Worm (Caenorhabditis elegans) whole organism, L3 larva: ENCODE results near the gene sdz-20.

ENCODE experiments used
- R02D3.7 ChIP-seq: fragments of 150-350 bp; optimal IDR thresholded peaks from 2 replicates; lab custom pipeline; 2014; ENCODE audit warnings: missing biosample characterization, missing genetic modification characterization
- ZK546.5 ChIP-seq: sonication (generic microtip); optimal IDR thresholded peaks from 2 replicates; lab custom pipeline; 2017; ENCODE audit warnings: missing biosample characterization, missing genetic modification characterization
- aly-2 ChIP-seq: fragments of 150-350 bp; optimal IDR thresholded peaks from 2 replicates; lab custom pipeline; 2014; ENCODE audit warnings: missing biosample characterization, missing genetic modification characterization
- ama-1 ChIP-seq: fragments of 150-350 bp; optimal IDR thresholded peaks from 2 replicates; lab custom pipeline; 2018
- ceh-16 ChIP-seq: sonication (generic microtip); optimal IDR thresholded peaks from 2 replicates; lab custom pipeline; 2017; ENCODE audit warnings: missing biosample characterization, missing genetic modification characterization
- ceh-28 ChIP-seq: fragments of 150-350 bp; optimal IDR thresholded peaks from 2 replicates; lab custom pipeline; 2014; ENCODE audit warnings: missing biosample characterization, missing genetic modification reagents, missing genetic modification characterization
- ceh-82 ChIP-seq: fragments of 150-350 bp; optimal IDR thresholded peaks from 2 replicates; lab custom pipeline; 2014; ENCODE audit warnings: missing biosample characterization, missing genetic modification characterization
- daf-12 ChIP-seq: fragments of 150-350 bp; optimal IDR thresholded peaks from 2 replicates; lab custom pipeline; 2014; ENCODE audit warnings: missing biosample characterization, missing genetic modification reagents, missing genetic modification characterization
- egl-27 ChIP-seq: sonication (generic microtip); optimal IDR thresholded peaks from 4 replicates; lab custom pipeline; 2017; ENCODE audit warnings: missing biosample characterization, missing genetic modification reagents, missing genetic modification characterization
- egl-5 ChIP-seq: fragments of 150-350 bp; optimal IDR thresholded peaks from 2 replicates; lab custom pipeline; 2017; ENCODE audit warnings: missing biosample characterization, missing genetic modification reagents, missing genetic modification characterization, inconsistent platforms
- elt-1 ChIP-seq: fragments of 150-350 bp; optimal IDR thresholded peaks from 2 replicates; lab custom pipeline; 2014; ENCODE audit warnings: missing biosample characterization, missing genetic modification characterization
- elt-2 ChIP-seq: sonication (generic microtip); optimal IDR thresholded peaks from 2 replicates; lab custom pipeline; 2016; ENCODE audit warnings: missing genetic modification reagents, mild to moderate bottlenecking, missing genetic modification characterization, missing compliant biosample characterization
- elt-3 ChIP-seq, 3 experiments: fragments of 150-350 bp in 1 of 3; sonication (generic microtip) in 2 of 3; optimal IDR thresholded peaks; 2 replicates in 2 of 3; 4 replicates in 1 of 3; lab custom pipeline; 2014 to 2017; ENCODE audit warnings: missing biosample characterization in 3 of 3, missing genetic modification characterization in 3 of 3
- eor-1 ChIP-seq, 2 experiments: fragments of 150-350 bp; optimal IDR thresholded peaks; 2 replicates each; lab custom pipeline; 2014 to 2018; ENCODE audit warnings: missing biosample characterization in 2 of 2, missing genetic modification characterization in 2 of 2
- fkh-10 ChIP-seq: sonication (generic microtip); optimal IDR thresholded peaks from 2 replicates; lab custom pipeline; 2017; ENCODE audit warnings: missing biosample characterization, missing genetic modification reagents, missing genetic modification characterization
- fkh-2 ChIP-seq: fragments of 150-350 bp; optimal IDR thresholded peaks from 2 replicates; lab custom pipeline; 2014; ENCODE audit warnings: missing biosample characterization, missing genetic modification reagents, missing genetic modification characterization
- hmg-11 ChIP-seq: sonication (generic microtip); optimal IDR thresholded peaks from 2 replicates; lab custom pipeline; 2016; ENCODE audit warnings: missing genetic modification characterization, missing compliant biosample characterization
- jun-1 ChIP-seq: fragments of 150-350 bp; optimal IDR thresholded peaks from 2 replicates; lab custom pipeline; 2014; ENCODE audit warnings: missing biosample characterization, missing genetic modification reagents, missing genetic modification characterization
- lin-15B ChIP-seq: fragments of 150-350 bp; optimal IDR thresholded peaks from 2 replicates; lab custom pipeline; 2014; ENCODE audit warnings: missing biosample characterization, missing genetic modification characterization
- lin-39 ChIP-seq: fragments of 150-350 bp; optimal IDR thresholded peaks from 2 replicates; lab custom pipeline; 2018; ENCODE audit warnings: missing biosample characterization, missing genetic modification reagents, missing genetic modification characterization
- mml-1 ChIP-seq: fragments of 150-350 bp; sonication (generic microtip); optimal IDR thresholded peaks from 3 replicates; lab custom pipeline; 2014; ENCODE audit warnings: missing biosample characterization, missing genetic modification characterization
- nfya-1 ChIP-seq: sonication (generic microtip); optimal IDR thresholded peaks from 2 replicates; lab custom pipeline; 2017; ENCODE audit warnings: missing genetic modification characterization, mild to moderate bottlenecking, missing compliant biosample characterization, antibody characterized with exemption, moderate library complexity; ENCODE audit not compliant: insufficient read depth
- nhr-11 ChIP-seq: fragments of 150-350 bp; optimal IDR thresholded peaks from 2 replicates; lab custom pipeline; 2014; ENCODE audit warnings: missing biosample characterization, missing genetic modification characterization
- nhr-12 ChIP-seq: fragments of 150-350 bp; optimal IDR thresholded peaks from 2 replicates; lab custom pipeline; 2014; ENCODE audit warnings: missing biosample characterization, missing genetic modification characterization
- nhr-23 ChIP-seq: fragments of 150-350 bp; optimal IDR thresholded peaks from 2 replicates; lab custom pipeline; 2014; ENCODE audit warnings: missing biosample characterization, missing genetic modification reagents, missing genetic modification characterization
- nhr-237 ChIP-seq: fragments of 150-350 bp; optimal IDR thresholded peaks from 2 replicates; lab custom pipeline; 2014; ENCODE audit warnings: missing biosample characterization, missing genetic modification characterization
- nhr-25 ChIP-seq: sonication (generic microtip); optimal IDR thresholded peaks from 2 replicates; lab custom pipeline; 2017; ENCODE audit warnings: missing biosample characterization, missing genetic modification characterization
- nhr-28 ChIP-seq: fragments of 150-350 bp; optimal IDR thresholded peaks from 2 replicates; lab custom pipeline; 2014; ENCODE audit warnings: missing biosample characterization, missing genetic modification characterization
- nhr-43 ChIP-seq: sonication (generic microtip); optimal IDR thresholded peaks from 2 replicates; lab custom pipeline; 2016; ENCODE audit warnings: mild to moderate bottlenecking, missing genetic modification characterization, missing compliant biosample characterization; ENCODE audit not compliant: poor library complexity, severe bottlenecking
- nhr-67 ChIP-seq: fragments of 150-350 bp; optimal IDR thresholded peaks from 2 replicates; lab custom pipeline; 2014; ENCODE audit warnings: missing biosample characterization, missing genetic modification characterization
- nhr-76 ChIP-seq: fragments of 150-350 bp; sonication (generic microtip); optimal IDR thresholded peaks from 5 replicates; lab custom pipeline; 2014; ENCODE audit warnings: missing biosample characterization, missing genetic modification characterization
- nhr-77 ChIP-seq: fragments of 150-350 bp; optimal IDR thresholded peaks from 2 replicates; lab custom pipeline; 2014; ENCODE audit warnings: missing biosample characterization, missing genetic modification characterization
- pha-4 ChIP-seq: fragments of 150-350 bp; optimal IDR thresholded peaks from 2 replicates; lab custom pipeline; 2014; ENCODE audit warnings: missing biosample characterization, missing genetic modification reagents, missing genetic modification characterization
- sea-2 ChIP-seq: fragments of 150-350 bp; sonication (generic microtip); optimal IDR thresholded peaks from 4 replicates; lab custom pipeline; 2014; ENCODE audit warnings: missing biosample characterization, missing genetic modification reagents, missing genetic modification characterization
- snpc-4 ChIP-seq: fragments of 150-350 bp; optimal IDR thresholded peaks from 2 replicates; lab custom pipeline; 2014; ENCODE audit warnings: missing biosample characterization, missing genetic modification characterization
- tbx-2 ChIP-seq: sonication (generic microtip); optimal IDR thresholded peaks from 2 replicates; lab custom pipeline; 2016; ENCODE audit warnings: mild to moderate bottlenecking, missing genetic modification characterization, missing compliant biosample characterization
- unc-39 ChIP-seq: sonication (generic microtip); optimal IDR thresholded peaks from 4 replicates; lab custom pipeline; 2017; ENCODE audit warnings: missing biosample characterization, missing genetic modification characterization
- unc-62 ChIP-seq: fragments of 150-350 bp; sonication (generic microtip); optimal IDR thresholded peaks from 4 replicates; lab custom pipeline; 2014; ENCODE audit warnings: missing biosample characterization, missing genetic modification reagents, missing genetic modification characterization
- ztf-11 ChIP-seq: fragments of 150-350 bp; optimal IDR thresholded peaks from 2 replicates; lab custom pipeline; 2014; ENCODE audit warnings: missing biosample characterization, missing genetic modification characterization

The sdz-20 gene

ce11 chrIII:13313788-13314187 lies 20.1 kb upstream of the sdz-20 start, which contains the start of gene Y43F4B.10:
Gene Y43F4B.10 (plus strand): TSS chrIII:13314068.
- TF ChIP-seq lin-15B (peak; percentile 46), lin-39 (no peak), tbx-2 (tag; lab: Kevin White, UChicago) (no peak), nhr-23 (tag; lab: Kevin White, UChicago) (peak; percentile 64), ceh-28 (tag; lab: Kevin White, UChicago) (peak; percentile 34), fkh-10 (no peak), elt-3 (tag; optimal IDR thresholded peaks at IDR 0.05; lab: Kevin White, UChicago) (no peak), eor-1 (tag; optimal IDR thresholded peaks at IDR 0.05; lab: Kevin White, UChicago) (no peak), egl-27 (tag; lab: Kevin White, UChicago) (no peak), mml-1 (tag; lab: Kevin White, UChicago) (no peak), hmg-11 (tag; lab: Kevin White, UChicago) (no peak), aly-2 (tag; lab: Kevin White, UChicago) (no peak), nhr-43 (no peak), unc-62 (GFP tag; lab: Kevin White, UChicago) (no peak), elt-1 (tag; lab: Kevin White, UChicago) (no peak), pha-4 (tag; lab: Kevin White, UChicago) (peak; percentile 69), ztf-11 (tag; lab: Kevin White, UChicago) (no peak), snpc-4 (no peak), R02D3.7 (tag; lab: Kevin White, UChicago) (no peak), nfya-1 (tag; lab: Kevin White, UChicago) (peak; percentile 55), nhr-25 (tag; lab: Kevin White, UChicago) (peak; percentile 16)
- TF ChIP-seq, all 47 proteins: peak for 6

- no peak for TF ChIP-seq lin-39
- no peak for TF ChIP-seq elt-1 (tag; lab: Kevin White, UChicago)
- TF ChIP-seq aly-2 (tag; lab: Kevin White, UChicago), result no peak
- TF ChIP-seq egl-5 (tag; lab: Kevin White, UChicago), result no peak
- no peak for TF ChIP-seq nhr-237 (tag; lab: Kevin White, UChicago)
- no peak for TF ChIP-seq nhr-67 (tag; lab: Kevin White, UChicago)
- no peak for TF ChIP-seq eor-1 (tag; optimal IDR thresholded peaks at IDR 0.05; lab: Kevin White, UChicago)
- no peak for TF ChIP-seq nhr-43
- TF ChIP-seq lin-15B, result no peak
- TF ChIP-seq ceh-82 (tag; lab: Kevin White, UChicago), result no peak
- no peak for TF ChIP-seq tbx-2 (tag; lab: Kevin White, UChicago)
- TF ChIP-seq elt-2 (tag; lab: Kevin White, UChicago), result no peak
- TF ChIP-seq unc-39, result no peak
- TF ChIP-seq nhr-11, result no peak
- no peak for TF ChIP-seq ceh-28 (tag; lab: Kevin White, UChicago)
- TF ChIP-seq sea-2 (GFP tag; lab: Kevin White, UChicago), result no peak
- no peak for TF ChIP-seq nhr-77
- TF ChIP-seq jun-1, result no peak
- no peak for TF ChIP-seq nhr-76 (tag; lab: Kevin White, UChicago)
Observed at ce11 chrIII:13314636-13315035, 19.2 kb upstream of the sdz-20 start.

DNA sequence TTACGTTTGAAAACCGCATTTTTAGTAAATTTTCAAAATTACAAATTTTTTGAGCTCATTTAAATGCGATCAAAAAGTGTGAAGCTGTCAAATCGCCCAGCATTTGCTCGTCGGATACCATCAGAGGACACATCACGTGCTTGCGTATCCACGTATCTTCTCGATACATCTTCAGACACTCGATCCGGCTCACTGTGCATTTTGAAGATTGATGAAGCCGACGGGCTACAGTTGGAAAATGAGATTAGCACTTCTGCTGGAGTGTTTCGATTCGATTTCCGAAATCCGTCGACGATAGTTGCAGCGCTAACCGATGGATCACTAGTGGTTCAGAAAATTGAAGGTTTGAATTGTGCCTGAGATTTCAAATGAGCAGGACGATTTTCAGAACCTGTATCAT lies 18.8 kb upstream of the sdz-20 start, which contains the start of gene dph-7:
Gene dph-7 (plus strand): TSS at position 53 of the 400 bp plus-strand sequence.
- TF ChIP-seq ama-1, result no peak
- no peak for TF ChIP-seq nhr-237 (tag; lab: Kevin White, UChicago)
- TF ChIP-seq nhr-25 (tag; lab: Kevin White, UChicago), result no peak
- no peak for TF ChIP-seq fkh-10
- TF ChIP-seq ztf-11 (tag; lab: Kevin White, UChicago), result no peak
- no peak for TF ChIP-seq snpc-4
- TF ChIP-seq egl-27 (tag; lab: Kevin White, UChicago), result no peak
- TF ChIP-seq lin-39, result no peak
- TF ChIP-seq jun-1, result no peak
- no peak for TF ChIP-seq elt-1 (tag; lab: Kevin White, UChicago)
- TF ChIP-seq lin-15B, result no peak
- no peak for TF ChIP-seq elt-3 (tag; optimal IDR thresholded peaks at IDR 0.05; lab: Kevin White, UChicago)
- no peak for TF ChIP-seq hmg-11 (tag; lab: Kevin White, UChicago)
- no peak for TF ChIP-seq mml-1 (tag; lab: Kevin White, UChicago)

DNA sequence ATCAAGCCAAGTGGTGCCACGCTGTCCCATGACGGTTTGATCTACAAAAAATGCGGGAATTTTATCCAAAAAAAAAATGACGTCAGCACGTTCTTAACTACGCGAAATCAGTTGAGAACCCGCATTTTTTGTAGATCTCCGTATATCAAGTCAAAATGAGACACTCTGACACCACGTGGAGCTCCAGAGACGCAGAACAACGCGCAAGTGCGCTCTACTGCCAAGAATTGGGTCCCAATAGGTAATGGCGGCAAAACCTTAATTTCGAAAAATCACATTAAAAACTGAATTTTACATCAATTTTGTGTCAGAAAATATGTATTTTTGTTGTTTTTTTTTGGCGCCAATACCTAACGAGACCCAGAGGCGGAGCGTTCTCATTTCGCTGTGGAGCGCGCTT lies 16.9 kb upstream of the sdz-20 start:
- TF ChIP-seq ZK546.5 (no peak), ama-1 (no peak), egl-5 (tag; lab: Kevin White, UChicago) (no peak), nhr-67 (tag; lab: Kevin White, UChicago) (no peak), ceh-16 (no peak), nhr-77 (no peak), nfya-1 (tag; lab: Kevin White, UChicago) (no peak), daf-12 (tag; lab: Kevin White, UChicago) (no peak), elt-3 (tag; optimal IDR thresholded peaks at IDR 0.05; lab: Kevin White, UChicago) (no peak), nhr-43 (no peak), nhr-28 (tag; lab: Kevin White, UChicago) (no peak), nhr-12 (tag; lab: Kevin White, UChicago) (no peak), tbx-2 (tag; lab: Kevin White, UChicago) (no peak), elt-2 (tag; lab: Kevin White, UChicago) (no peak), snpc-4 (no peak), lin-15B (no peak), fkh-2 (tag; lab: Kevin White, UChicago) (no peak), nhr-23 (tag; lab: Kevin White, UChicago) (no peak), sea-2 (GFP tag; lab: Kevin White, UChicago) (no peak)
